Fruit fly (Drosophila melanogaster): ENCODE data around the gene Non2.

Non2 gene

DNA sequence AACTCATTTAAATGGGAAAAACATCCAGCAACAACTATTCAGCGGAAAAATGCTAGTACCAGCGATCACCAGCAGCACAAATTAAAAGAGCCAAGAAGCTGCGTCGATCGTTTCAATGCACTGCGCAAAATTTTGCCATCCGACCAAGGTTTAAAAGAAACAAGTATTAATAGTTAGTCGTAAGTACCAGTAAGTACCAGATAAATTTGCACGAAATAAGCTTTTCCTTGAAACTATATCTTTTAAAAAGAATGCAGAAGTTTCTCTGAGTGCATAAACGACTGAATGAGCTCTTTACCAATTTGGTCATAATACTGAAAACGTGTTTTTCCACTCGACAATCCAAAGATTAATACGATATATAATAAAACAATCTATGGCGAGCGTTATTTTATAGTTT is 33.6 kb upstream of the Non2 start (continued):
- TF ChIP-seq run (tag; optimal IDR thresholded peaks at IDR 0.05) = no peak
- TF ChIP-seq CG4617 (GFP tag; optimal IDR thresholded peaks at IDR 0.05; ENCODE audit: borderline replicate concordance) = peak; percentile 14
- no peak for TF ChIP-seq p53 (GFP tag; optimal IDR thresholded peaks at IDR 0.05)
- TF ChIP-seq unpg (GFP tag; optimal IDR thresholded peaks at IDR 0.05) = peak; percentile 80
- TF ChIP-seq CG6175 (GFP tag; IDR thresholded peaks at IDR 0.05) = peak; percentile 37; the same call in 1 of the 3 replicates
- no peak for TF ChIP-seq CG32767 (GFP tag; IDR thresholded peaks at IDR 0.05)
- TF ChIP-seq CG17568 (GFP tag; optimal IDR thresholded peaks at IDR 0.05) = peak; percentile 21
- TF ChIP-seq org-1 (GFP tag; optimal IDR thresholded peaks at IDR 0.05) = peak; percentile 31
- no peak for TF ChIP-seq Rx (GFP tag; IDR thresholded peaks at IDR 0.05)
- TF ChIP-seq CG4820 (GFP tag; optimal IDR thresholded peaks at IDR 0.05) = peak; percentile 61
- peak; percentile 53 for TF ChIP-seq pum (GFP tag; optimal IDR thresholded peaks at IDR 0.05)
- peak; percentile 42 for TF ChIP-seq CG9727 (GFP tag; optimal IDR thresholded peaks at IDR 0.05)
- TF ChIP-seq gfzf (GFP tag; optimal IDR thresholded peaks at IDR 0.05) = no peak
- no peak for TF ChIP-seq CG17912 (GFP tag; optimal IDR thresholded peaks at IDR 0.05)
- TF ChIP-seq B-H2 (GFP tag; optimal IDR thresholded peaks at IDR 0.05) = no peak
- TF ChIP-seq Max (GFP tag; optimal IDR thresholded peaks at IDR 0.05) = peak; percentile 17
- peak; percentile 9; the same call in 1 of the 2 replicates for TF ChIP-seq CG6272 (GFP tag; IDR thresholded peaks at IDR 0.05)
- TF ChIP-seq emc (GFP tag; optimal IDR thresholded peaks at IDR 0.05) = peak; percentile 60
- peak; percentile 55; the same call in 1 of the 3 replicates for TF ChIP-seq Dbx (GFP tag; IDR thresholded peaks at IDR 0.05)
- TF ChIP-seq gt (GFP tag; IDR thresholded peaks at IDR 0.05) = no peak
- TF ChIP-seq CG8089 (GFP tag; optimal IDR thresholded peaks at IDR 0.05) = peak; percentile 36
- TF ChIP-seq CG12659 (GFP tag; optimal IDR thresholded peaks at IDR 0.05) = peak; percentile 58
- TF ChIP-seq ATbp (GFP tag; optimal IDR thresholded peaks at IDR 0.05) = peak; percentile 24
- 0 out of 2 replicates have a peak, but pooled peaks have one; percentile 26 for TF ChIP-seq MBD-R2 (GFP tag; IDR thresholded peaks at IDR 0.05)
- peak; percentile 63 for TF ChIP-seq shn (GFP tag; optimal IDR thresholded peaks at IDR 0.05)
- 0 out of 2 replicates have a peak, but pooled peaks have one; percentile 22 for TF ChIP-seq GATAe (GFP tag; conservative IDR thresholded peaks at IDR 0.05)
- TF ChIP-seq chinmo (GFP tag; IDR thresholded peaks at IDR 0.05; ENCODE audit: partially characterized antibody) = no peak
- TF ChIP-seq Lpt (GFP tag; optimal IDR thresholded peaks at IDR 0.05) = no peak
- no peak for TF ChIP-seq lola (GFP tag; optimal IDR thresholded peaks at IDR 0.05)
- peak; percentile 61 for TF ChIP-seq CG5245 (GFP tag; optimal IDR thresholded peaks at IDR 0.05)
- TF ChIP-seq CG10209 (GFP tag; optimal IDR thresholded peaks at IDR 0.05) = peak; percentile 61
- TF ChIP-seq CG12769 (tag; optimal IDR thresholded peaks at IDR 0.05) = peak; percentile 70
- TF ChIP-seq jumu (GFP tag; optimal IDR thresholded peaks at IDR 0.05) = peak; percentile 42
- peak; percentile 49 for TF ChIP-seq Dip3 (GFP tag; optimal IDR thresholded peaks at IDR 0.05)
- TF ChIP-seq Med (GFP tag) = peak; percentile 98
- no peak for TF ChIP-seq tup (GFP tag; optimal IDR thresholded peaks at IDR 0.05)
- TF ChIP-seq CG12071 (GFP tag; optimal IDR thresholded peaks at IDR 0.05) = peak; percentile 62
- peak; percentile 55 for TF ChIP-seq CG9437 (GFP tag; optimal IDR thresholded peaks at IDR 0.05)
- no peak for TF ChIP-seq dan (GFP tag; IDR thresholded peaks at IDR 0.05)
- TF ChIP-seq CG9797 (GFP tag; optimal IDR thresholded peaks at IDR 0.05) = no peak
- TF ChIP-seq CG3407 (GFP tag; optimal IDR thresholded peaks at IDR 0.05) = peak; percentile 5
- no peak for TF ChIP-seq CG10543 (GFP tag; optimal IDR thresholded peaks at IDR 0.05)
- peak; percentile 42 for TF ChIP-seq CG10267 (tag; optimal IDR thresholded peaks at IDR 0.05)
- TF ChIP-seq sug (tag; optimal IDR thresholded peaks at IDR 0.05) = peak; percentile 7
- peak in 1 of 2 experiments; percentile 65 for TF ChIP-seq bsh (GFP tag; optimal IDR thresholded peaks at IDR 0.05)
- no peak for TF ChIP-seq zf30C (GFP tag; optimal IDR thresholded peaks at IDR 0.05)
- TF ChIP-seq tap (tag; optimal IDR thresholded peaks at IDR 0.05) = no peak
- TF ChIP-seq CG14667 (GFP tag; IDR thresholded peaks at IDR 0.05) = peak; percentile 57
- TF ChIP-seq BEAF-32 (GFP tag; optimal IDR thresholded peaks at IDR 0.05) = no peak
- peak; percentile 70; the same call in 2 of the 3 replicates for TF ChIP-seq otp (GFP tag; IDR thresholded peaks at IDR 0.05)

All from whole organism, embryonic.